Fruit fly (Drosophila melanogaster) whole organism, prepupa: ENCODE measurements around the gene CG12531.

Experiments
- CG15336 ChIP-seq: fragments of 200-800 bp; sonication (Bioruptor generic); IDR thresholded peaks from 2 replicates; pipeline ENCODE4 v1.3.6; 2022; ENCODE audit warnings: missing biosample characterization, missing genetic modification characterization
- CG9139 ChIP-seq: fragments of 200-800 bp; sonication (Bioruptor generic); optimal IDR thresholded peaks from 3 replicates; lab custom pipeline; 2017; ENCODE audit warnings: missing biosample characterization, mild to moderate bottlenecking, missing genetic modification characterization
- achi ChIP-seq: fragments of 200-800 bp; sonication (Bioruptor generic); optimal IDR thresholded peaks from 3 replicates; lab custom pipeline; 2016; ENCODE audit warnings: missing biosample characterization, missing genetic modification characterization

- no peak for TF ChIP-seq CG15336 (GFP tag; lab: Robert Waterston, UW)
- TF ChIP-seq CG9139, result no peak
- no peak for TF ChIP-seq achi (GFP tag; lab: Kevin White, UChicago)
Measured at dm6 chrX:19730844-19731243, 12.1 kb downstream of the CG12531 start, which contains the start of gene AP-1-2beta.
